Fruit fly (Drosophila melanogaster) whole organism, wandering third instar larva: ENCODE measurements around the gene CG31975.

Experiments used
- Abd-B ChIP-seq: fragments of >200 bp; optimal IDR thresholded peaks from 2 replicates; lab custom pipeline; 2017; ENCODE audit warnings: missing biosample characterization, missing genetic modification characterization
- Dfd ChIP-seq: fragments of >200 bp; optimal IDR thresholded peaks from 2 replicates; lab custom pipeline; 2017; ENCODE audit warnings: missing biosample characterization, missing genetic modification characterization
- Hr78 ChIP-seq: fragments of >200 bp; optimal IDR thresholded peaks from 2 replicates; lab custom pipeline; 2017; ENCODE audit warnings: missing biosample characterization, missing genetic modification characterization
- N ChIP-seq: fragments of >200 bp; optimal IDR thresholded peaks from 2 replicates; lab custom pipeline; 2018; ENCODE audit warnings: missing biosample characterization, missing external identifiers, missing genetic modification characterization
- Rel ChIP-seq, 2 experiments: fragments of 200-800 bp; sonication (Bioruptor generic) in 1 of 2; optimal IDR thresholded peaks; 2 replicates in 1 of 2; 3 replicates in 1 of 2; lab custom pipeline; 2016 to 2019; ENCODE audit warnings: mild to moderate bottlenecking in 2 of 2, missing biosample characterization in 2 of 2, missing genetic modification characterization in 2 of 2, moderate library complexity in 1 of 2
- dl ChIP-seq, 2 experiments: fragments of 175-275, 200-275 bp in 1 of 2; fragments of 200-275 bp in 1 of 2; sonication (Bioruptor generic); optimal IDR thresholded peaks; lab custom pipeline; 2018; ENCODE audit warnings: mild to moderate bottlenecking in 2 of 2, missing biosample characterization in 2 of 2, missing genetic modification characterization in 2 of 2, moderate library complexity in 2 of 2; ENCODE audit not compliant: partially characterized antibody in 2 of 2, insufficient read depth in 1 of 2
- ey ChIP-seq: fragments of 200-800 bp; sonication (Bioruptor generic); optimal IDR thresholded peaks from 2 replicates; lab custom pipeline; 2016; ENCODE audit warnings: missing biosample characterization, missing genetic modification characterization
- h ChIP-seq: fragments of 200-800 bp; sonication (Bioruptor generic); optimal IDR thresholded peaks from 3 replicates; lab custom pipeline; 2016; ENCODE audit warnings: missing biosample characterization, mild to moderate bottlenecking, missing genetic modification characterization
- usp ChIP-seq: fragments of >200 bp; optimal IDR thresholded peaks from 2 replicates; lab custom pipeline; 2017; ENCODE audit warnings: missing biosample characterization, missing genetic modification characterization
- woc ChIP-seq: sonication (Bioruptor generic); optimal IDR thresholded peaks from 2 replicates; lab custom pipeline; 2016; ENCODE audit warnings: missing biosample characterization, mild to moderate bottlenecking, missing genetic modification characterization

DNA sequence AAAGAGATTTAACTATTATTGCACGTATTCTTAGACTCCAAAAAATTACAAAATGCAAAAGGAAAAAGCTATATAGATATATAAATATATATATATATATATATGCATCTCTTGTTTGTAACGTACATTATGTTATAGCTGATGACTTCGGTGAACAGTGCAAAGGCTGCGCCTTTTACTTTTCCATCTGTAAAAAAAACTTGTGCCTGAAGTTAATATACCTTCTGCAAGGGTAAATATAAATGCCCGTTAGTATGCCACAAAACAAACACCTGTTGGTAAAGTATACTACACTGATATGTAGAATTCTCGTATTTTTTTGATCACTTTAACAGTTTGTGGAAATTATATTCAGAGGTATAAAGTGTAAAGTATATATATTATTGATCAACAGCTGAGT lies 2.7 kb downstream of the CG31975 start:
- TF ChIP-seq Dfd (no peak), N (GFP tag; lab: Kevin White, UChicago) (peak; percentile 2), dl (GFP tag; optimal IDR thresholded peaks at IDR 0.05; lab: Kevin White, UChicago; ENCODE audit: insufficient read depth in 1 of 2, partially characterized antibody in 2 of 2) (no peak), usp (GFP tag; lab: Kevin White, UChicago) (no peak), Rel (GFP tag; optimal IDR thresholded peaks at IDR 0.05; lab: Kevin White, UChicago) (no peak), Rel (tag; optimal IDR thresholded peaks at IDR 0.05; lab: Kevin White, UChicago) (no peak), ey (no peak), h (no peak), Abd-B (GFP tag; lab: Kevin White, UChicago) (no peak), woc (GFP tag; lab: Kevin White, UChicago) (no peak), Hr78 (GFP tag; lab: Kevin White, UChicago) (no peak)
